Worm (Caenorhabditis elegans) whole organism, L1 larva: ENCODE measurements around the gene dhs-18.

Source experiments
- C04F5.9 ChIP-seq: sonication (generic microtip); optimal IDR thresholded peaks from 2 replicates; lab custom pipeline; 2016; ENCODE audit warnings: missing genetic modification characterization, missing compliant biosample characterization
- C16A3.4 ChIP-seq: fragments of 150-350 bp; optimal IDR thresholded peaks from 2 replicates; lab custom pipeline; 2014; ENCODE audit warnings: missing biosample characterization, missing genetic modification characterization
- Y116A8C.19 ChIP-seq: sonication (generic microtip); optimal IDR thresholded peaks from 2 replicates; lab custom pipeline; 2016; ENCODE audit warnings: missing compliant biosample characterization, missing genetic modification characterization, borderline replicate concordance
- aha-1 ChIP-seq: fragments of 150-350 bp; optimal IDR thresholded peaks from 2 replicates; lab custom pipeline; 2014; ENCODE audit warnings: missing biosample characterization, missing genetic modification characterization
- ama-1 ChIP-seq: fragments of 150-350 bp; optimal IDR thresholded peaks from 2 replicates; lab custom pipeline; 2014
- blmp-1 ChIP-seq: fragments of 150-350 bp; optimal IDR thresholded peaks from 2 replicates; lab custom pipeline; 2014; ENCODE audit warnings: missing biosample characterization, missing genetic modification characterization
- ceh-63 ChIP-seq: fragments of 200-800 bp; sonication (Bioruptor generic); optimal IDR thresholded peaks from 2 replicates; lab custom pipeline; 2018; ENCODE audit warnings: mild to moderate bottlenecking, missing genetic modification characterization, missing compliant biosample characterization
- ceh-90 ChIP-seq: sonication (generic microtip); optimal IDR thresholded peaks from 2 replicates; lab custom pipeline; 2016; ENCODE audit warnings: missing genetic modification characterization, missing compliant biosample characterization
- dsc-1 ChIP-seq: sonication (generic microtip); optimal IDR thresholded peaks from 2 replicates; lab custom pipeline; 2016; ENCODE audit warnings: mild to moderate bottlenecking, missing genetic modification characterization, missing compliant biosample characterization
- efl-1 ChIP-seq, 4 experiments: fragments of 150-350 bp; optimal IDR thresholded peaks in 3 of 4; peaks in 1 of 4; 1 replicate in 1 of 4; 2 replicates in 3 of 4; lab custom pipeline; 2014; ENCODE audit warnings: missing biosample characterization in 2 of 4, missing genetic modification characterization in 2 of 4, missing genetic modification reagents in 2 of 4
- efl-3 ChIP-seq: fragments of 200-800 bp; sonication (Bioruptor generic); optimal IDR thresholded peaks from 2 replicates; lab custom pipeline; 2018; ENCODE audit warnings: mild to moderate bottlenecking, missing genetic modification characterization, missing compliant biosample characterization
- egl-13 ChIP-seq: sonication (generic microtip); optimal IDR thresholded peaks from 2 replicates; lab custom pipeline; 2016; ENCODE audit warnings: missing genotype, missing genetic modification reagents, missing genetic modification characterization, missing compliant biosample characterization
- elt-2 ChIP-seq: sonication (generic microtip); optimal IDR thresholded peaks from 2 replicates; lab custom pipeline; 2016; ENCODE audit warnings: missing genetic modification characterization, mild to moderate bottlenecking, inconsistent platforms, missing compliant biosample characterization, missing genetic modification reagents
- fkh-8 ChIP-seq: sonication (generic microtip); optimal IDR thresholded peaks from 2 replicates; lab custom pipeline; 2016; ENCODE audit warnings: mild to moderate bottlenecking, missing genetic modification characterization, missing compliant biosample characterization
- grh-1 ChIP-seq: fragments of 200-800 bp; sonication (Bioruptor generic); IDR thresholded peaks from 2 replicates; pipeline ENCODE4 v1.3.6; 2022; ENCODE audit warnings: missing genetic modification reagents, missing genetic modification characterization, missing compliant biosample characterization
- hlh-17 ChIP-seq: fragments of 200-800 bp; sonication (Bioruptor generic); optimal IDR thresholded peaks from 2 replicates; lab custom pipeline; 2018; ENCODE audit warnings: missing genetic modification characterization, mild to moderate bottlenecking, missing compliant biosample characterization, moderate library complexity, borderline replicate concordance
- irx-1 ChIP-seq: sonication (generic microtip); optimal IDR thresholded peaks from 2 replicates; lab custom pipeline; 2016; ENCODE audit warnings: missing genetic modification characterization, missing compliant biosample characterization
- jun-1 ChIP-seq: fragments of 150-350 bp; optimal IDR thresholded peaks from 2 replicates; lab custom pipeline; 2014; ENCODE audit warnings: missing biosample characterization, missing genetic modification reagents, missing genetic modification characterization
- lin-14 ChIP-seq: fragments of 200-800 bp; sonication (Bioruptor generic); optimal IDR thresholded peaks from 2 replicates; lab custom pipeline; 2018; ENCODE audit warnings: mild to moderate bottlenecking, missing genetic modification characterization, moderate library complexity, missing compliant biosample characterization
- lsy-2 ChIP-seq, 2 experiments: fragments of 150-350 bp; optimal IDR thresholded peaks; 2 replicates each; lab custom pipeline; 2014; ENCODE audit warnings: missing biosample characterization in 2 of 2, missing genetic modification characterization in 2 of 2
- mab-9 ChIP-seq: fragments of 200-800 bp; sonication (Bioruptor generic); IDR thresholded peaks from 2 replicates; pipeline ENCODE4 v1.3.6; 2022; ENCODE audit warnings: missing genetic modification reagents, missing genetic modification characterization, missing compliant biosample characterization
- nhr-11 ChIP-seq: fragments of 150-350 bp; optimal IDR thresholded peaks from 2 replicates; lab custom pipeline; 2014; ENCODE audit warnings: missing biosample characterization, missing genetic modification characterization
- nhr-47 ChIP-seq: sonication (generic microtip); optimal IDR thresholded peaks from 2 replicates; lab custom pipeline; 2016; ENCODE audit warnings: mild to moderate bottlenecking, missing genetic modification characterization, moderate library complexity, missing compliant biosample characterization
- nhr-71 ChIP-seq: sonication (generic microtip); optimal IDR thresholded peaks from 2 replicates; lab custom pipeline; 2016; ENCODE audit warnings: mild to moderate bottlenecking, missing genetic modification characterization, moderate library complexity, missing compliant biosample characterization
- nhr-84 ChIP-seq: sonication (generic microtip); optimal IDR thresholded peaks from 2 replicates; lab custom pipeline; 2017; ENCODE audit warnings: missing biosample characterization, missing genetic modification characterization
- pqm-1 ChIP-seq: sonication (generic microtip); optimal IDR thresholded peaks from 3 replicates; lab custom pipeline; 2017; ENCODE audit warnings: missing biosample characterization, missing genetic modification characterization
- snu-23 ChIP-seq: sonication (generic microtip); optimal IDR thresholded peaks from 2 replicates; lab custom pipeline; 2016; ENCODE audit warnings: missing genetic modification characterization, missing compliant biosample characterization
- sox-4 ChIP-seq: sonication (generic microtip); optimal IDR thresholded peaks from 2 replicates; lab custom pipeline; 2016; ENCODE audit warnings: missing genetic modification characterization, missing compliant biosample characterization
- sptf-1 ChIP-seq: fragments of 150-350 bp; optimal IDR thresholded peaks from 2 replicates; lab custom pipeline; 2014; ENCODE audit warnings: missing biosample characterization, missing genetic modification characterization
- sup-37 ChIP-seq: fragments of 200-800 bp; sonication (Bioruptor generic); optimal IDR thresholded peaks from 2 replicates; lab custom pipeline; 2018; ENCODE audit warnings: mild to moderate bottlenecking, missing genetic modification characterization, missing compliant biosample characterization
- unc-30 ChIP-seq: sonication (generic microtip); optimal IDR thresholded peaks from 2 replicates; lab custom pipeline; 2017; ENCODE audit warnings: missing biosample characterization, missing genetic modification characterization
- unc-98 ChIP-seq: fragments of 200-800 bp; sonication (Bioruptor generic); IDR thresholded peaks from 2 replicates; pipeline ENCODE4 v1.3.6; 2022; ENCODE audit warnings: missing genetic modification characterization, missing compliant biosample characterization
- vab-15 ChIP-seq: sonication (generic microtip); optimal IDR thresholded peaks from 2 replicates; lab custom pipeline; 2017; ENCODE audit warnings: missing genotype, mild to moderate bottlenecking, missing genetic modification characterization, missing compliant biosample characterization
- zip-4 ChIP-seq: fragments of 200-800 bp; sonication (Bioruptor generic); optimal IDR thresholded peaks from 2 replicates; lab custom pipeline; 2018; ENCODE audit warnings: mild to moderate bottlenecking, missing genetic modification characterization, moderate library complexity, missing compliant biosample characterization
- ztf-11 ChIP-seq, 2 experiments: sonication (generic microtip); optimal IDR thresholded peaks; 2 replicates each; lab custom pipeline; 2016 to 2017; ENCODE audit warnings: missing genetic modification characterization in 2 of 2, missing biosample characterization in 1 of 2, missing compliant biosample characterization in 1 of 2

dhs-18 gene

ce11 chrV:11011807-11012206 lies 34.8 kb downstream of the dhs-18 start:
- TF ChIP-seq irx-1: no peak
- TF ChIP-seq efl-1 (optimal IDR thresholded peaks at IDR 0.05; lab: Kevin White, UChicago): no peak
- peak in 1 of 2 experiments; percentile 90 for TF ChIP-seq efl-1 (GFP tag; optimal IDR thresholded peaks at IDR 0.05 in 1 of 2; lab: Kevin White, UChicago)
- TF ChIP-seq, all 84 proteins: peak for 1

ce11 chrV:11010768-11011167 lies 35.9 kb downstream of the dhs-18 start:
- TF ChIP-seq aha-1 (tag; lab: Kevin White, UChicago) (no peak), zip-4 (GFP tag; lab: Kevin White, UChicago) (no peak), nhr-71 (peak; percentile 32), fkh-8 (tag; lab: Kevin White, UChicago) (peak; percentile 78), egl-13 (peak; percentile 23), lin-14 (GFP tag; lab: Kevin White, UChicago) (peak; percentile 4), C16A3.4 (tag; lab: Kevin White, UChicago) (no peak), unc-30 (tag; lab: Kevin White, UChicago) (no peak), sox-4 (tag; lab: Kevin White, UChicago) (peak; percentile 54), unc-98 (GFP tag; lab: Robert Waterston, UW) (no peak), nhr-47 (peak; percentile 39)
- TF ChIP-seq, all 84 proteins: peak for 6

- TF ChIP-seq hlh-17: no peak
- TF ChIP-seq snu-23 (GFP tag; lab: Kevin White, UChicago): no peak
- TF ChIP-seq efl-3 (GFP tag; lab: Kevin White, UChicago): no peak
- TF ChIP-seq jun-1 (tag; lab: Kevin White, UChicago): peak; percentile 11
- no peak for TF ChIP-seq sptf-1 (tag; lab: Kevin White, UChicago)
- TF ChIP-seq ceh-63: no peak
- TF ChIP-seq elt-2 (tag; lab: Kevin White, UChicago): peak; percentile 71
- TF ChIP-seq efl-1 (optimal IDR thresholded peaks at IDR 0.05; lab: Kevin White, UChicago): no peak
- TF ChIP-seq efl-1 (GFP tag; optimal IDR thresholded peaks at IDR 0.05 in 1 of 2; lab: Kevin White, UChicago): peak in 1 of 2 experiments; percentile 82
- no peak for TF ChIP-seq ceh-90
- TF ChIP-seq sup-37 (GFP tag; lab: Kevin White, UChicago): no peak
- no peak for TF ChIP-seq nhr-47
- TF ChIP-seq, all 84 proteins: peak for 3
Measured at ce11 chrV:11009124-11009524, 37.5 kb downstream of the dhs-18 start.

ce11 chrV:11007651-11008050 lies 39.0 kb downstream of the dhs-18 start:
- TF ChIP-seq nhr-84 (no peak), blmp-1 (tag; lab: Kevin White, UChicago) (peak; percentile 5), elt-2 (tag; lab: Kevin White, UChicago) (peak; percentile 62), vab-15 (tag; lab: Kevin White, UChicago) (no peak), nhr-11 (tag; lab: Kevin White, UChicago) (no peak)

- TF ChIP-seq dsc-1 (tag; lab: Kevin White, UChicago) (peak; percentile 92), hlh-17 (no peak), nhr-47 (peak; percentile 12)
Measured at ce11 chrV:11004094-11004493, 42.5 kb downstream of the dhs-18 start.

ce11 chrV:11002434-11002833 lies 44.2 kb downstream of the dhs-18 start, which contains the start of gene F53B7.4:
Gene F53B7.4 (minus strand): TSS chrV:11002534.
- TF ChIP-seq ztf-11 (tag; optimal IDR thresholded peaks at IDR 0.05; lab: Kevin White, UChicago) (no peak), nhr-71 (no peak), egl-13 (no peak), C04F5.9 (no peak), jun-1 (tag; lab: Kevin White, UChicago) (no peak), unc-98 (GFP tag; lab: Robert Waterston, UW) (no peak), sup-37 (GFP tag; lab: Kevin White, UChicago) (no peak), elt-2 (tag; lab: Kevin White, UChicago) (no peak), zip-4 (GFP tag; lab: Kevin White, UChicago) (no peak), grh-1 (no peak), pqm-1 (tag; lab: Kevin White, UChicago) (no peak), Y116A8C.19 (tag; lab: Kevin White, UChicago) (no peak), ama-1 (lab: Kevin White, UChicago) (no peak), mab-9 (GFP tag; lab: Robert Waterston, UW) (no peak), lsy-2 (tag; optimal IDR thresholded peaks at IDR 0.05; lab: Kevin White, UChicago) (no peak)
- TF ChIP-seq, all 84 proteins: peak for 0
